Worm (Caenorhabditis elegans) whole organism, mixed stage, embryonic: ENCODE results near the gene bcl-7.

ENCODE experiments used
- blmp-1 ChIP-seq: fragments of 150-350 bp; optimal IDR thresholded peaks from 2 replicates; lab custom pipeline; 2014; ENCODE audit warnings: missing biosample characterization, missing genetic modification characterization
- ceh-43 ChIP-seq: fragments of 200-800 bp; sonication (Bioruptor generic); optimal IDR thresholded peaks from 2 replicates; lab custom pipeline; 2018; ENCODE audit warnings: mild to moderate bottlenecking, missing genetic modification characterization, moderate library complexity, missing compliant biosample characterization
- ceh-83 ChIP-seq: fragments of 200-800 bp; sonication (Bioruptor generic); optimal IDR thresholded peaks from 2 replicates; lab custom pipeline; 2018; ENCODE audit warnings: mild to moderate bottlenecking, missing genetic modification characterization, missing compliant biosample characterization
- elt-3 ChIP-seq: fragments of 150-350 bp; optimal IDR thresholded peaks from 2 replicates; lab custom pipeline; 2014; ENCODE audit warnings: missing biosample characterization, missing genetic modification characterization
- lin-13 ChIP-seq: fragments of 150-350 bp; optimal IDR thresholded peaks from 2 replicates; lab custom pipeline; 2014; ENCODE audit warnings: missing biosample characterization, missing genetic modification characterization
- nhr-12 ChIP-seq: fragments of 150-350 bp; optimal IDR thresholded peaks from 2 replicates; lab custom pipeline; 2014; ENCODE audit warnings: missing biosample characterization, missing genetic modification characterization
- nhr-237 ChIP-seq: fragments of 150-350 bp; optimal IDR thresholded peaks from 2 replicates; lab custom pipeline; 2014; ENCODE audit warnings: missing biosample characterization, missing genetic modification characterization
- nhr-28 ChIP-seq: fragments of 150-350 bp; optimal IDR thresholded peaks from 2 replicates; lab custom pipeline; 2014; ENCODE audit warnings: missing biosample characterization, missing genetic modification characterization
- nhr-76 ChIP-seq: sonication (generic microtip); optimal IDR thresholded peaks from 2 replicates; lab custom pipeline; 2017; ENCODE audit warnings: missing biosample characterization, missing genetic modification characterization
- sem-2 ChIP-seq: fragments of 200-800 bp; sonication (Bioruptor generic); optimal IDR thresholded peaks from 2 replicates; lab custom pipeline; 2018; ENCODE audit warnings: mild to moderate bottlenecking, missing genetic modification characterization, missing compliant biosample characterization
- unc-62 ChIP-seq: fragments of 150-350 bp; optimal IDR thresholded peaks from 2 replicates; lab custom pipeline; 2014; ENCODE audit warnings: missing biosample characterization, missing genetic modification reagents, missing genetic modification characterization

DNA sequence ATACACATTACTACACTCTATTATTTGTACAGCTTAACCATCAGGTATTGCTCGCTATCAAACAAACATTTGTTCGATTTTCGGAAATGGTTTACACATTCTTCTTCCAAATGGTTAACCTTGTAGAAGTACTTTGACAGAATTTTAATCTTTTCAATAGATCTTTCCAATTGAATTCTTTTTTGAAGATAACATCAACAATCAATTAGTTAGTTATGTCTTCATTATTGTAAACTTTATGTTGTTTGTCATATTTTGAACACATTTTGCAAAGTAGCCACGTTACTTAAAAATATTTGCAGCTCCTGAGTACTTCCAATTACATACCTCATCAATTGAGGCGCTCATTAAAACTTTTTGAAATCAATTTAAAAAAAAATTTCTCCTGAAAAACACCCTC is 39.5 kb downstream of the bcl-7 start:
- no peak for TF ChIP-seq unc-62 (GFP tag; lab: Kevin White, UChicago)
- TF ChIP-seq blmp-1: no peak
- TF ChIP-seq nhr-28 (tag; lab: Kevin White, UChicago): no peak
- TF ChIP-seq elt-3 (tag; lab: Kevin White, UChicago): no peak
- TF ChIP-seq sem-2 (GFP tag; lab: Kevin White, UChicago): no peak
- no peak for TF ChIP-seq ceh-43 (GFP tag; lab: Kevin White, UChicago)
- TF ChIP-seq ceh-83 (GFP tag; lab: Kevin White, UChicago): no peak
- TF ChIP-seq nhr-76 (tag; lab: Kevin White, UChicago): no peak
- TF ChIP-seq nhr-237 (tag; lab: Kevin White, UChicago): no peak
- no peak for TF ChIP-seq nhr-12 (tag; lab: Kevin White, UChicago)
- TF ChIP-seq lin-13 (tag; lab: Kevin White, UChicago): no peak
